Worm (Caenorhabditis elegans) whole organism, midembryonic: ENCODE results near the gene npp-5.

Experiments used
- T22C8.4 ChIP-seq: fragments of 200-800 bp; sonication (Bioruptor generic); IDR thresholded peaks from 2 replicates; pipeline ENCODE4 v1.3.6; 2022; ENCODE audit warnings: missing genetic modification characterization, missing compliant biosample characterization
- cog-1 ChIP-seq: sonication (generic microtip); optimal IDR thresholded peaks from 2 replicates; lab custom pipeline; 2016; ENCODE audit warnings: missing genetic modification characterization, missing compliant biosample characterization
- flt-1 ChIP-seq: fragments of 200-800 bp; sonication (Bioruptor generic); IDR thresholded peaks from 2 replicates; pipeline ENCODE4 v1.3.6; 2022; ENCODE audit warnings: missing genetic modification characterization, missing compliant biosample characterization
- klf-2 ChIP-seq: fragments of 200-800 bp; sonication (Bioruptor generic); conservative IDR thresholded peaks from 2 replicates; pipeline ENCODE4 v1.3.6; 2022; ENCODE audit warnings: missing genetic modification reagents, missing genetic modification characterization, missing compliant biosample characterization
- med-1 ChIP-seq: sonication (generic microtip); optimal IDR thresholded peaks from 2 replicates; lab custom pipeline; 2017; ENCODE audit warnings: missing genetic modification characterization, mild to moderate bottlenecking, missing compliant biosample characterization, antibody characterized with exemption, missing genetic modification reagents; ENCODE audit not compliant: insufficient read depth
- ref-1 ChIP-seq: fragments of 200-800 bp; sonication (Bioruptor generic); conservative IDR thresholded peaks from 2 replicates; pipeline ENCODE4 v1.3.6; 2022; ENCODE audit warnings: missing genetic modification reagents, missing genetic modification characterization, missing compliant biosample characterization
- tab-1 ChIP-seq: fragments of 200-800 bp; sonication (Bioruptor generic); IDR thresholded peaks from 2 replicates; pipeline ENCODE4 v1.3.6; 2022; ENCODE audit warnings: missing genetic modification characterization, missing compliant biosample characterization
- ztf-23 ChIP-seq: fragments of 200-800 bp; sonication (Bioruptor generic); IDR thresholded peaks from 2 replicates; pipeline ENCODE4 v1.3.6; 2022; ENCODE audit warnings: missing genetic modification reagents, missing genetic modification characterization, missing compliant biosample characterization
- ztf-29 ChIP-seq: fragments of 200-800 bp; sonication (Bioruptor generic); IDR thresholded peaks from 2 replicates; pipeline ENCODE4 v1.3.6; 2022; ENCODE audit warnings: missing genetic modification reagents, missing genetic modification characterization, missing compliant biosample characterization

DNA sequence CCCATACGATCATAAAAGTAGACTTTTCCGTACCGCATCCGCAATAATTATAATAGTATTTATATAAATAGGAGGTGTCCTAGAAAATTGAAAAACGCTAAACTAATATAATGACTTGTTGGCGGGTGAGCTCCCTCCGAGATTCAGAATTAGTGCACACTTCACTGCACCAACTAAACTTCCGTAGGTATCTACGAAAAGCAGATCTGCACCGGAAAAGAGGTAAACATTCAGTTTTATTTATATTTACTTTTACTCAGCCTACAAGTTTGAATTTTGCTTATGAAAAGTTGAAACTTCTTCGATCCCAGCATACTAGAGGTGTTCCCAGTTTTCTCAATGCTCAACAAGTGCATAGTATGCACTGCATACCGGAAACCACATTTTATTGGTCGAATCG is 7.6 kb downstream of the npp-5 start, which contains the start of gene F07A11.1:
- no peak for TF ChIP-seq tab-1
- TF ChIP-seq ztf-23 (GFP tag; lab: Robert Waterston, UW), result no peak
- no peak for TF ChIP-seq flt-1 (GFP tag; lab: Robert Waterston, UW)
- no peak for TF ChIP-seq ref-1 (GFP tag; lab: Robert Waterston, UW)
- TF ChIP-seq T22C8.4 (GFP tag; lab: Robert Waterston, UW), result no peak
- TF ChIP-seq med-1 (GFP tag; lab: Kevin White, UChicago), result no peak
- no peak for TF ChIP-seq cog-1
- no peak for TF ChIP-seq klf-2 (GFP tag; lab: Robert Waterston, UW)
- no peak for TF ChIP-seq ztf-29 (GFP tag; lab: Robert Waterston, UW)
